Fruit fly (Drosophila melanogaster): ENCODE results near the gene shi.

- no peak for TF ChIP-seq pan (optimal IDR thresholded peaks at IDR 0.05)
- no peak for TF ChIP-seq Hr78 (GFP tag; optimal IDR thresholded peaks at IDR 0.05)
- TF ChIP-seq Hr83 (GFP tag; optimal IDR thresholded peaks at IDR 0.05; ENCODE audit: poor library complexity, severe bottlenecking), result no peak
- TF ChIP-seq h (GFP tag; optimal IDR thresholded peaks at IDR 0.05), result no peak
- TF ChIP-seq rgr (GFP tag; optimal IDR thresholded peaks at IDR 0.05), result no peak
Measured at dm6 chrX:15859387-15859786, 32.5 kb upstream of the shi start, which contains the start of gene AlkB.
